Worm (Caenorhabditis elegans) whole organism, midembryonic: ENCODE data around the gene uaf-1.

Source experiments
- cog-1 ChIP-seq: sonication (generic microtip); optimal IDR thresholded peaks from 2 replicates; lab custom pipeline; 2016; ENCODE audit warnings: missing genetic modification characterization, missing compliant biosample characterization
- tab-1 ChIP-seq: fragments of 200-800 bp; sonication (Bioruptor generic); IDR thresholded peaks from 2 replicates; pipeline ENCODE4 v1.3.6; 2022; ENCODE audit warnings: missing genetic modification characterization, missing compliant biosample characterization
- ztf-23 ChIP-seq: fragments of 200-800 bp; sonication (Bioruptor generic); IDR thresholded peaks from 2 replicates; pipeline ENCODE4 v1.3.6; 2022; ENCODE audit warnings: missing genetic modification reagents, missing genetic modification characterization, missing compliant biosample characterization

DNA sequence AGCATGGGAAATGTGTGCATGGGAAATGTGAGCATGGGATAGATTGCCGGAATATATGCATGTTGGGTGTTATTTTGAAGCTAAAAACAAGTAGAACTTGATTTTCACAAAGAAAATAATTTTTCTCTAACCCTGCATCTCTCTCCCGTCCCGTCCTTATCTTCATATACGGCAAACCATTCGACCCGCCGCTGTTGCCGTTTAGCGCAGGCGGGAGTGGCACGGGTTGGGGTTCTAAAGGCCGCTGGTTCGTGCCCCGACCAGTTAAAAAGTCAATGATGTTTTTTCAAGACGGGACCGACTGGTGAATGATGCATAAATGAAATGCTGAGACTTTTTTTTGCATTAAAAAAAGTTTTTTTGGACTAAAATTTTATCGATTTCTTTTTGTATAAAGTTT lies 45.9 kb upstream of the uaf-1 start:
- TF ChIP-seq ztf-23 (GFP tag; lab: Robert Waterston, UW): peak; percentile 87
- peak; percentile 81; the same call in 1 of the 2 replicates for TF ChIP-seq tab-1
- TF ChIP-seq cog-1: peak; percentile 6
